Worm (Caenorhabditis elegans) whole organism, L4/young adult: ENCODE data around the gene abch-1.

Experiments
- W03F9.2 ChIP-seq: fragments of 150-350 bp; optimal IDR thresholded peaks from 2 replicates; lab custom pipeline; 2014; ENCODE audit warnings: missing biosample characterization, missing genetic modification characterization
- dao-5 ChIP-seq: sonication (generic microtip); optimal IDR thresholded peaks from 2 replicates; lab custom pipeline; 2016; ENCODE audit warnings: missing genotype, missing genetic modification characterization, moderate library complexity, missing compliant biosample characterization
- him-1 ChIP-seq: sonication (generic microtip); optimal IDR thresholded peaks from 2 replicates; lab custom pipeline; 2016; ENCODE audit warnings: missing genotype, missing genetic modification reagents, missing genetic modification characterization, missing compliant biosample characterization

DNA sequence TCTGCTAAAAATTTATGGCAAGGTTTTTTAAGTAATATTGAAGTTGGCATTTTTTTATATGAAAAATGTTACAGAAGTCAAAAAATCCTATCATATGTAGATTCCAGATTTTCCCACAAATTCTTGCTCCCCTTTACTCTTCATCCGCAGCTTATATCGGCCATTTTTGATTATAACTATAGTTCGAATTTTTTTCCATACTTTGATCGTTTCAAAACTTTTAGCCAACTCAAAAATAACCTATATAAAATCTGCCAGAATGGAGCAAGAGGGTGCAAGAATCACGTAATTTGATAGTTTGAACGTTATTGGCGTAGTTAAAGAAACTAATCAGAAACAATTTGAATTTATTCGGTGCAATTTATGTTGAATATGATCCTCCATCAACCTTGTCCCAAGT is 7.5 kb downstream of the abch-1 start:
- TF ChIP-seq dao-5 (tag; lab: Kevin White, UChicago) (no peak), him-1 (tag; lab: Kevin White, UChicago) (no peak), W03F9.2 (tag; lab: Kevin White, UChicago) (no peak)
